Fruit fly (Drosophila melanogaster) S2 (cell line): ENCODE results near the gene mus304.

Source experiments
- CG8478 ChIP-seq: fragments of >200 bp; optimal IDR thresholded peaks from 2 replicates; lab custom pipeline; 2018
- CTCF ChIP-seq, 2 experiments: fragments of >200 bp; optimal IDR thresholded peaks; 2 replicates each; lab custom pipeline; 2018

dm6 chr3L:18162174-18162690 is 52.6 kb downstream of the mus304 start, which contains the start of gene CG13699:
- TF ChIP-seq CG8478 (lab: Kevin White, UChicago) (no peak), CTCF (optimal IDR thresholded peaks at IDR 0.05; lab: Kevin White, UChicago) (no peak)
